Worm (Caenorhabditis elegans): Measurements from ENCODE around the gene F43G6.16.

DNA sequence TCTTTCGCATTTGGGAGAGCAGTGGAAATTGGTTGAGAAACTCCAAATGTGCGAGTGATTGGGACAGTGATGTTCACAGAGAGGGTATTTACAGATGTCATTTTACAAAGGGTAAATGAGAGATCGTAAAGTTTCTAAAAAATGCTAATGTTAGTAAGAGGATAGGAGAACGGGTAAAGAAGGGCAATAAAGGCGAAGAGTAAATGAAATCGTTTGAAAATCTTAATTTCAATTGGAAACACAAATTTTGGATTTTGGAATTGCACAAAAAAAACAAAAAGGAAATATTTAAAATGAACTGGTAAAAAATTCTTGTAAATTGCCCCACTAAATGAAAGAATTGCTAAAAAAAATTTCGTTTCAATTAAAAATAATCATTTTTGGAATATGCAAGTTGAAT lies 34.0 kb upstream of the F43G6.16 start, which contains the start of gene pap-3:
- no peak for TF ChIP-seq ama-1 (optimal IDR thresholded peaks at IDR 0.05)
- no peak for TF ChIP-seq snpc-4 (tag; optimal IDR thresholded peaks at IDR 0.05)
- TF ChIP-seq elt-3 (tag; optimal IDR thresholded peaks at IDR 0.05) = no peak
- TF ChIP-seq lin-13 (GFP tag; optimal IDR thresholded peaks at IDR 0.05) = no peak
- TF ChIP-seq nhr-12 (tag; optimal IDR thresholded peaks at IDR 0.05) = no peak
- TF ChIP-seq peb-1 (tag; optimal IDR thresholded peaks at IDR 0.05) = no peak
- TF ChIP-seq skn-1 (tag; optimal IDR thresholded peaks at IDR 0.05) = no peak
- TF ChIP-seq nhr-237 (tag; optimal IDR thresholded peaks at IDR 0.05) = no peak
- no peak for TF ChIP-seq nhr-25 (tag; optimal IDR thresholded peaks at IDR 0.05)
- no peak for TF ChIP-seq mab-5 (tag; optimal IDR thresholded peaks at IDR 0.05)
- TF ChIP-seq R02D3.7 (tag; optimal IDR thresholded peaks at IDR 0.05) = no peak
- TF ChIP-seq egl-27 (tag; optimal IDR thresholded peaks at IDR 0.05) = no peak
- TF ChIP-seq C34F6.9 (tag; optimal IDR thresholded peaks at IDR 0.05) = no peak

All from whole organism, L2 larva.